Fruit fly (Drosophila melanogaster) whole organism, adult: Measurements from ENCODE around the gene CG13306.

Source experiments
- CG14711 ChIP-seq: fragments of 200-800 bp; sonication (Bioruptor generic); optimal IDR thresholded peaks from 2 replicates; lab custom pipeline; 2018; ENCODE audit warnings: missing biosample characterization, mild to moderate bottlenecking, missing genetic modification characterization, moderate library complexity
- CG33017 ChIP-seq: fragments of 200-800 bp; sonication (Bioruptor generic); optimal IDR thresholded peaks from 2 replicates; lab custom pipeline; 2018; ENCODE audit warnings: missing biosample characterization, mild to moderate bottlenecking, missing genetic modification characterization, moderate library complexity
- CG5204 ChIP-seq: fragments of 200-800 bp; sonication (Bioruptor generic); optimal IDR thresholded peaks from 2 replicates; lab custom pipeline; 2016; ENCODE audit warnings: missing biosample characterization, missing genetic modification characterization
- CG7045 ChIP-seq: fragments of 200-800 bp; sonication (Bioruptor generic); optimal IDR thresholded peaks from 2 replicates; lab custom pipeline; 2017; ENCODE audit warnings: missing biosample characterization, mild to moderate bottlenecking, missing genetic modification characterization
- CG7101 ChIP-seq: fragments of 200-800 bp; sonication (Bioruptor generic); optimal IDR thresholded peaks from 2 replicates; lab custom pipeline; 2018; ENCODE audit warnings: missing biosample characterization, mild to moderate bottlenecking, missing genetic modification characterization, moderate library complexity
- Clk ChIP-seq: fragments of 200-800 bp; sonication (Bioruptor generic); optimal IDR thresholded peaks from 2 replicates; lab custom pipeline; 2017; ENCODE audit warnings: missing biosample characterization, missing genetic modification characterization
- Mnt ChIP-seq: fragments of 200-800 bp; sonication (Bioruptor generic); optimal IDR thresholded peaks from 2 replicates; lab custom pipeline; 2016; ENCODE audit warnings: missing biosample characterization, mild to moderate bottlenecking, missing genetic modification characterization
- cic ChIP-seq: fragments of 200-800 bp; sonication (Bioruptor generic); optimal IDR thresholded peaks from 2 replicates; lab custom pipeline; 2017; ENCODE audit warnings: missing biosample characterization, mild to moderate bottlenecking, missing genetic modification characterization, moderate library complexity
- kay ChIP-seq: fragments of 200-800 bp; sonication (Bioruptor generic); peaks from one replicate; lab custom pipeline; 2016; ENCODE audit warnings: missing biosample characterization, missing genetic modification characterization, borderline replicate concordance
- pad ChIP-seq: fragments of 200-800 bp; sonication (Bioruptor generic); optimal IDR thresholded peaks from 3 replicates; lab custom pipeline; 2017; ENCODE audit warnings: missing biosample characterization, missing genetic modification characterization, mild to moderate bottlenecking, moderate library complexity, missing genetic modification reagents
- tj ChIP-seq: fragments of 200-800 bp; sonication (Bioruptor generic); optimal IDR thresholded peaks from 3 replicates; lab custom pipeline; 2017; ENCODE audit warnings: missing biosample characterization, mild to moderate bottlenecking, missing genetic modification characterization, moderate library complexity

DNA sequence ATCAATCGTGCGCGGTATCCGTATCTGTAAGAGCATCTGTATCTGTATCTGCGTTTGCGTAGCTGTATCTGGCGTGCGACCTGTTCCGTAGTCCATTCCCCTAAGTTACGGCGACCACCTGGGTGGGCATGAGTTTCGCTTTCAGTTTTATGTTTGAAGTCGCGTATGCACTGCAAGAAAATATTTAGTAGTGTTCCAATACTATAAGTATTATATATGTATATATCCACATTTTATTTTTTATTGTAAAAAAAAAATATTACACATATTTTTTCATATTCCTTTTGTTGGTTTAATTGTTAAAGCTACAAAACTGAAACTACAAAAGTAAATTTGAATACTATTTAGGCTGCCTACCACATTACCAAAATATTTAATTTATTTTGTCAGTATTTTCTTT lies 36.6 kb downstream of the CG13306 start:
- TF ChIP-seq cic, result no peak
- TF ChIP-seq CG14711, result no peak
- TF ChIP-seq tj, result no peak
- no peak for TF ChIP-seq CG7101 (tag; lab: Kevin White, UChicago)
- no peak for TF ChIP-seq pad (GFP tag; lab: Kevin White, UChicago)
- no peak for TF ChIP-seq CG7045
- no peak for TF ChIP-seq CG5204 (GFP tag; lab: Kevin White, UChicago)
- TF ChIP-seq Clk, result no peak
- TF ChIP-seq CG33017 (tag; lab: Kevin White, UChicago), result no peak
- no peak for TF ChIP-seq kay (GFP tag; lab: Kevin White, UChicago)
- TF ChIP-seq Mnt (GFP tag; lab: Kevin White, UChicago), result no peak
